Fruit fly (Drosophila melanogaster): ENCODE measurements around the gene CG9257.

CG9257 gene

DNA sequence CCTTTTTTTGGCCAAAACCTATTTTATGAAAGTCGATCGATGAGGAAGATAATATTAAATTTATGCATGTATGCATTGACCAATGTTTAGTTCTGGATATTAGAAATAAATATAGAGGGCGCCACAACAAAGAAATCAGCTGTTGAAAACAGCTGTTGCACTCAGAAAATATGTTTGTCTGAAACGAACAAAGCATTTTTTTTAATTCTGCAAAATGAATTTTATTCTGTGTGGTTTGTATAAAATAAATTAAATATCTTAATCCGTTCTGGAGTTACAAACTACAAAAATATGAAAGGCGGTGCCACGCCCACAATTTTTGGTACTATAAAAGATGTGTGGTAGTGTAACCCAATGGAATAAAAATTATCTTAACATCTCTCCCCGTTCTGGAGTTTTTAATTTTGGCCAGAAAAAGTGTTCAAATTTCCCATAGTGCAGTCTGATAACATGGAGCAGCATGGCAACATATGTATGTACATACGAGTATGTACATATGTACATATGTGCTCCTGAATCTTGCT is 6.3 kb downstream of the CG9257 start:
- TF ChIP-seq CG10979 (tag; optimal IDR thresholded peaks at IDR 0.05) (peak; percentile 66), CG4328 (GFP tag; optimal IDR thresholded peaks at IDR 0.05) (no peak), usp (GFP tag; optimal IDR thresholded peaks at IDR 0.05) (no peak), HLH4C (GFP tag; IDR thresholded peaks at IDR 0.05; ENCODE audit: partially characterized antibody) (no peak), CG2116 (GFP tag; optimal IDR thresholded peaks at IDR 0.05) (peak; percentile 28), CG2678 (tag; optimal IDR thresholded peaks at IDR 0.05) (peak; percentile 63), CG16863 (GFP tag; optimal IDR thresholded peaks at IDR 0.05) (peak; percentile 53), CG7839 (tag; optimal IDR thresholded peaks at IDR 0.05) (peak; percentile 72), corto (GFP tag; optimal IDR thresholded peaks at IDR 0.05) (no peak), unpg (GFP tag; optimal IDR thresholded peaks at IDR 0.05) (peak; percentile 73), CG31365 (tag; optimal IDR thresholded peaks at IDR 0.05) (no peak), gcm2 (GFP tag; optimal IDR thresholded peaks at IDR 0.05) (no peak), Ptx1 (GFP tag; IDR thresholded peaks at IDR 0.05) (no peak; the same call in 1 of the 2 replicates), exex (tag; optimal IDR thresholded peaks at IDR 0.05) (no peak), Hr51 (GFP tag; optimal IDR thresholded peaks at IDR 0.05) (peak; percentile 33 to 74), Bgb (GFP tag; IDR thresholded peaks at IDR 0.05; ENCODE audit: partially characterized antibody) (no peak), CG16813 (GFP tag; IDR thresholded peaks at IDR 0.05; ENCODE audit: partially characterized antibody) (no peak), gem (tag; optimal IDR thresholded peaks at IDR 0.05) (peak; percentile 82), Mad (GFP tag; optimal IDR thresholded peaks at IDR 0.05) (peak; percentile 63), tll (GFP tag; optimal IDR thresholded peaks at IDR 0.05) (peak in 1 of 2 experiments; percentile 26), CG6689 (GFP tag; IDR thresholded peaks at IDR 0.05) (peak; percentile 54; the same call in 1 of the 2 replicates), CG33557 (GFP tag; optimal IDR thresholded peaks at IDR 0.05) (peak; percentile 56), CG5953 (GFP tag; IDR thresholded peaks at IDR 0.05) (no peak), run (tag; optimal IDR thresholded peaks at IDR 0.05) (peak; percentile 20), CG4854 (GFP tag; optimal IDR thresholded peaks at IDR 0.05) (peak; percentile 66), CG7987 (GFP tag; optimal IDR thresholded peaks at IDR 0.05) (no peak), fd96Cb (tag; optimal IDR thresholded peaks at IDR 0.05) (peak; percentile 38), Lpt (GFP tag; optimal IDR thresholded peaks at IDR 0.05) (no peak), Atf-2 (GFP tag; optimal IDR thresholded peaks at IDR 0.05) (peak; percentile 53), CG11723 (GFP tag; optimal IDR thresholded peaks at IDR 0.05) (peak; percentile 37), sr (GFP tag; IDR thresholded peaks at IDR 0.05) (no peak), zf30C (GFP tag; optimal IDR thresholded peaks at IDR 0.05) (peak; percentile 83), Abd-B (GFP tag; optimal IDR thresholded peaks at IDR 0.05) (no peak), CG15696 (tag; optimal IDR thresholded peaks at IDR 0.05) (peak; percentile 55), al (GFP tag; IDR thresholded peaks at IDR 0.05) (no peak), Tbp (GFP tag; optimal IDR thresholded peaks at IDR 0.05) (no peak), CG14710 (tag; optimal IDR thresholded peaks at IDR 0.05) (peak; percentile 69), MESR4 (GFP tag; optimal IDR thresholded peaks at IDR 0.05) (no peak), CG14667 (GFP tag; IDR thresholded peaks at IDR 0.05) (no peak), lilli (GFP tag; optimal IDR thresholded peaks at IDR 0.05) (peak; percentile 68), Bdp1 (GFP tag; optimal IDR thresholded peaks at IDR 0.05) (peak; percentile 26), pum (GFP tag; optimal IDR thresholded peaks at IDR 0.05) (peak; percentile 24), Atf6 (GFP tag; IDR thresholded peaks at IDR 0.05) (0 out of 2 replicates have a peak, but pooled peaks have one; percentile 30), sqz (GFP tag; optimal IDR thresholded peaks at IDR 0.05) (peak; percentile 31), unc-4 (GFP tag; IDR thresholded peaks at IDR 0.05; ENCODE audit: partially characterized antibody) (no peak), bsh (GFP tag; optimal IDR thresholded peaks at IDR 0.05) (peak in 1 of 2 experiments; percentile 78), zfh1 (GFP tag; IDR thresholded peaks at IDR 0.05) (peak; percentile 78), CG2889 (GFP tag; IDR thresholded peaks at IDR 0.05) (no peak), CG30403 (GFP tag; optimal IDR thresholded peaks at IDR 0.05) (peak; percentile 66)

Measured in whole organism, embryonic.